Worm (Caenorhabditis elegans) whole organism, mixed stage, embryonic: Measurements from ENCODE around the gene T24E12.12.

Source experiments
- ceh-43 ChIP-seq: fragments of 200-800 bp; sonication (Bioruptor generic); optimal IDR thresholded peaks from 2 replicates; lab custom pipeline; 2018; ENCODE audit warnings: mild to moderate bottlenecking, missing genetic modification characterization, moderate library complexity, missing compliant biosample characterization
- ceh-83 ChIP-seq: fragments of 200-800 bp; sonication (Bioruptor generic); optimal IDR thresholded peaks from 2 replicates; lab custom pipeline; 2018; ENCODE audit warnings: mild to moderate bottlenecking, missing genetic modification characterization, missing compliant biosample characterization
- elt-3 ChIP-seq: fragments of 150-350 bp; optimal IDR thresholded peaks from 2 replicates; lab custom pipeline; 2014; ENCODE audit warnings: missing biosample characterization, missing genetic modification characterization
- ham-2 ChIP-seq: fragments of 200-800 bp; sonication (Bioruptor generic); optimal IDR thresholded peaks from 2 replicates; lab custom pipeline; 2018; ENCODE audit warnings: mild to moderate bottlenecking, missing genetic modification characterization, missing compliant biosample characterization
- mep-1 ChIP-seq: fragments of 150-350 bp; optimal IDR thresholded peaks from 2 replicates; lab custom pipeline; 2017; ENCODE audit warnings: missing biosample characterization, missing genetic modification reagents, missing genetic modification characterization, inconsistent platforms
- mls-2 ChIP-seq: sonication (generic microtip); optimal IDR thresholded peaks from 2 replicates; lab custom pipeline; 2016; ENCODE audit warnings: mild to moderate bottlenecking, missing genetic modification characterization, moderate library complexity, missing compliant biosample characterization
- nhr-2 ChIP-seq: fragments of 150-350 bp; optimal IDR thresholded peaks from 2 replicates; lab custom pipeline; 2014; ENCODE audit warnings: missing biosample characterization, missing genetic modification characterization
- nhr-76 ChIP-seq: sonication (generic microtip); optimal IDR thresholded peaks from 2 replicates; lab custom pipeline; 2017; ENCODE audit warnings: missing biosample characterization, missing genetic modification characterization
- unc-62 ChIP-seq: fragments of 150-350 bp; optimal IDR thresholded peaks from 2 replicates; lab custom pipeline; 2014; ENCODE audit warnings: missing biosample characterization, missing genetic modification reagents, missing genetic modification characterization
- zip-8 ChIP-seq: fragments of 150-350 bp; optimal IDR thresholded peaks from 2 replicates; lab custom pipeline; 2014; ENCODE audit warnings: missing biosample characterization, missing genetic modification characterization
- ztf-11 ChIP-seq: fragments of 150-350 bp; optimal IDR thresholded peaks from 2 replicates; lab custom pipeline; 2014; ENCODE audit warnings: missing biosample characterization, missing genetic modification characterization

DNA sequence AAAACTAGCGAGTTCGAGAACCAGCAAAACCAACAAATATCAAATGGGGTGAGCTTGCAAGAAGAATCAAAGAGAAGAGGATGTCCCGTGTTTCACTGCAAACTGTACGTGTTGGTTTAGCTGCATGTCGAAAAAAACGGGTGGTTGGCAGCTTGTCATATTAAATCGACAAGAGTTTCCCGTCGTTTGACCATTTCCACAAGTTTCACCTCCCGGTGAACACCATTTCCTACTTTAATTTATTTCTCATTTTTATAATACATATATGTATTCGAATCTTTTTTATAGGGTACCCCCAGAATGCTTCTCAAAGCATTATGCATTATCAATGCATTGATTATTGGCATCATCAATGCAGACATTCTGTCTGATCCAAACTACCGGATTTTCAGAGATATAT lies 36.2 kb downstream of the T24E12.12 start, which contains the start of gene Y8A9A.2:
- TF ChIP-seq zip-8 (tag; lab: Kevin White, UChicago) (no peak), nhr-76 (no peak), ztf-11 (no peak), mls-2 (tag; lab: Kevin White, UChicago) (no peak), ceh-83 (GFP tag; lab: Kevin White, UChicago) (no peak), ceh-43 (GFP tag; lab: Kevin White, UChicago) (no peak), nhr-2 (tag; lab: Kevin White, UChicago) (no peak), mep-1 (tag; lab: Kevin White, UChicago) (no peak), unc-62 (GFP tag; lab: Kevin White, UChicago) (no peak), elt-3 (tag; lab: Kevin White, UChicago) (no peak), ham-2 (GFP tag; lab: Kevin White, UChicago) (no peak)
